Worm (Caenorhabditis elegans): ENCODE measurements around the gene Y54G2A.57.

The Y54G2A.57 gene

DNA sequence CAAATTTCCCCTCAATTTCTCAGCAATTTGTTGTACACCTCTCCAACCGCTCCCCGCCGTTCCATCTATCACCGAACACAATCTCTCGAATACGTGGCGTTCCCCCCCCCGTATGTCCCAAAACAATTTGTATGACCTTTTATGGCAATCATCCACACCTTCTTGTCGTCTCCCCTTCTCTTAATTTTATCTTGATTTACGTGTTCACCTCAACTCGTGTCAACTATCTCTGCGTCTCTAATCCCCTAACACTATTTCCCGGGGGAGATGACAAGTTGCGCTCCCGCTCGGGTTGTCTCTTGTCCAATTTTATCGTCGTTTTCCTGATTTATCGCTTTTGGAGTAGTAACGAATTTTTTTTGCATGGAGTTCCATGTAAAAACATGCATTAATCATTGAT, 44.9 kb downstream of the Y54G2A.57 start:
- TF ChIP-seq nhr-23 (tag; optimal IDR thresholded peaks at IDR 0.05) (peak; percentile 50), ama-1 (optimal IDR thresholded peaks at IDR 0.05) (no peak), lin-39 (tag; optimal IDR thresholded peaks at IDR 0.05) (peak; percentile 10), nhr-25 (tag; optimal IDR thresholded peaks at IDR 0.05) (peak; percentile 71), aly-2 (tag; optimal IDR thresholded peaks at IDR 0.05) (no peak), elt-1 (tag; optimal IDR thresholded peaks at IDR 0.05) (peak; percentile 87), unc-62 (GFP tag; optimal IDR thresholded peaks at IDR 0.05) (peak; percentile 49)

DNA sequence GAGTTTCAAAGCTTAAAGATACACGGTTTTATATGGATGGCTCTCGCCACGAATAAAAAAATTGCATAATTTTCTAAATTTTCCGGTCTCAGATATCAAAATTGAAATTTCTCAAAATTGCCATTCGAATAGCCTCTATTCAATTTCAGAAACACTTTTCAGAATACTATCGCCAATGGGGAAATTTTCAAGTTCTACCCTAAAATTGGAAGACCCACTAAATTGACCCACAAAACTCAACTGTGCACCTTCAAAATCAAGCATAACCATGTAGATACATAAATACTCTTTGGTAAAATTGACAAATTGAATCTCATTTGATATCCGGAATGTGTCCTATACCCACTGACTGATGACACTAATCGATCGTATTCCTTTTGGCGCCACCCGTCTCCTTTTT, 46.5 kb downstream of the Y54G2A.57 start:
- no peak for TF ChIP-seq ama-1 (optimal IDR thresholded peaks at IDR 0.05)
- no peak for TF ChIP-seq zag-1 (tag; optimal IDR thresholded peaks at IDR 0.05)
- TF ChIP-seq nhr-28 (tag; optimal IDR thresholded peaks at IDR 0.05): no peak
- no peak for TF ChIP-seq ztf-11 (tag; optimal IDR thresholded peaks at IDR 0.05)
- no peak for TF ChIP-seq nhr-76 (tag; optimal IDR thresholded peaks at IDR 0.05)
- no peak for TF ChIP-seq mdl-1 (tag; optimal IDR thresholded peaks at IDR 0.05)
- TF ChIP-seq ceh-28 (tag; optimal IDR thresholded peaks at IDR 0.05): no peak
- no peak for TF ChIP-seq nhr-67 (tag; optimal IDR thresholded peaks at IDR 0.05)
- TF ChIP-seq nhr-43 (tag; optimal IDR thresholded peaks at IDR 0.05; ENCODE audit: poor library complexity, severe bottlenecking): no peak
- no peak for TF ChIP-seq nhr-237 (tag; optimal IDR thresholded peaks at IDR 0.05)
- TF ChIP-seq elt-3 (tag; optimal IDR thresholded peaks at IDR 0.05): no peak

- TF ChIP-seq ceh-28 (tag; optimal IDR thresholded peaks at IDR 0.05) (peak; percentile 4), egl-5 (tag; optimal IDR thresholded peaks at IDR 0.05) (no peak), nhr-25 (tag; optimal IDR thresholded peaks at IDR 0.05) (peak; percentile 3), fkh-10 (GFP tag; optimal IDR thresholded peaks at IDR 0.05) (no peak), nfya-1 (tag; optimal IDR thresholded peaks at IDR 0.05; ENCODE audit: insufficient read depth) (peak; percentile 62), nhr-23 (tag; optimal IDR thresholded peaks at IDR 0.05) (no peak), aly-2 (tag; optimal IDR thresholded peaks at IDR 0.05) (no peak)
Measured at ce11 chrIV:3018588-3018987, 48.8 kb downstream of the Y54G2A.57 start.

- TF ChIP-seq pha-4 (tag; optimal IDR thresholded peaks at IDR 0.05) (no peak), eor-1 (tag; optimal IDR thresholded peaks at IDR 0.05) (no peak), ama-1 (optimal IDR thresholded peaks at IDR 0.05) (no peak), hmg-11 (tag; optimal IDR thresholded peaks at IDR 0.05) (no peak), ZK546.5 (tag; optimal IDR thresholded peaks at IDR 0.05) (no peak), ceh-9 (tag; optimal IDR thresholded peaks at IDR 0.05) (no peak), egl-5 (tag; optimal IDR thresholded peaks at IDR 0.05) (no peak), jun-1 (tag; optimal IDR thresholded peaks at IDR 0.05) (no peak), lin-15B (tag; optimal IDR thresholded peaks at IDR 0.05) (no peak), zag-1 (tag; optimal IDR thresholded peaks at IDR 0.05) (no peak), ceh-16 (tag; optimal IDR thresholded peaks at IDR 0.05) (no peak), elt-3 (tag; optimal IDR thresholded peaks at IDR 0.05) (no peak), nhr-76 (tag; optimal IDR thresholded peaks at IDR 0.05) (no peak), nfya-1 (tag; optimal IDR thresholded peaks at IDR 0.05; ENCODE audit: insufficient read depth) (no peak), nhr-23 (tag; optimal IDR thresholded peaks at IDR 0.05) (no peak), nhr-11 (tag; optimal IDR thresholded peaks at IDR 0.05) (no peak), nhr-12 (tag; optimal IDR thresholded peaks at IDR 0.05) (no peak), pqm-1 (tag; optimal IDR thresholded peaks at IDR 0.05) (no peak)
Measured at ce11 chrIV:3019438-3019837, 49.7 kb downstream of the Y54G2A.57 start, which contains the start of gene lin-22. TSS of gene lin-22 (plus strand) at chrIV:3019738.
